Fruit fly (Drosophila melanogaster) whole organism, embryonic: Measurements from ENCODE around the gene CG16779.

Source experiments
- CG10565 ChIP-seq: fragments of 200-800 bp; sonication (Bioruptor generic); optimal IDR thresholded peaks from 3 replicates; lab custom pipeline; 2016; ENCODE audit warnings: missing biosample characterization, mild to moderate bottlenecking, missing genetic modification characterization
- CG10654 ChIP-seq: fragments of 200-800 bp; sonication (Bioruptor generic); optimal IDR thresholded peaks from 2 replicates; lab custom pipeline; 2016; ENCODE audit warnings: missing biosample characterization, missing genetic modification characterization
- CG11398 ChIP-seq: fragments of 200-800 bp; sonication (Bioruptor generic); optimal IDR thresholded peaks from 2 replicates; lab custom pipeline; 2016; ENCODE audit warnings: missing biosample characterization, missing genetic modification characterization
- CG11504 ChIP-seq: fragments of 200-800 bp; sonication (Bioruptor generic); optimal IDR thresholded peaks from 3 replicates; lab custom pipeline; 2019; ENCODE audit warnings: missing biosample characterization, mild to moderate bottlenecking, missing genetic modification characterization, moderate library complexity
- CG11696 ChIP-seq: fragments of 200-800 bp; sonication (Bioruptor generic); IDR thresholded peaks from 2 replicates; pipeline ENCODE4 v1.3.6; 2022; ENCODE audit warnings: missing biosample characterization, missing genetic modification characterization
- CG1602 ChIP-seq: fragments of 200-800 bp; sonication (Bioruptor generic); optimal IDR thresholded peaks from 3 replicates; lab custom pipeline; 2016; ENCODE audit warnings: missing biosample characterization, missing genetic modification characterization
- CG1647 ChIP-seq: fragments of 200-800 bp; sonication (Bioruptor generic); optimal IDR thresholded peaks from 3 replicates; lab custom pipeline; 2016; ENCODE audit warnings: missing biosample characterization, missing genetic modification characterization
- CG17829 ChIP-seq: fragments of 200-800 bp; optimal IDR thresholded peaks from 2 replicates; lab custom pipeline; 2019; ENCODE audit warnings: missing biosample characterization, mild to moderate bottlenecking, missing genetic modification characterization, moderate library complexity
- CG18262 ChIP-seq: fragments of 200-800 bp; optimal IDR thresholded peaks from 3 replicates; lab custom pipeline; 2019; ENCODE audit warnings: missing biosample characterization, mild to moderate bottlenecking, missing genetic modification characterization, moderate library complexity
- CG18764 ChIP-seq: fragments of 200-800 bp; sonication (Bioruptor generic); optimal IDR thresholded peaks from 3 replicates; lab custom pipeline; 2016; ENCODE audit warnings: missing biosample characterization, missing genetic modification characterization
- CG2889 ChIP-seq: fragments of 200-800 bp; sonication (Bioruptor generic); IDR thresholded peaks from 3 replicates; pipeline ENCODE4 v1.3.6; 2022; ENCODE audit warnings: missing biosample characterization, missing genetic modification characterization
- CG3065 ChIP-seq: fragments of 200-800 bp; sonication (Bioruptor generic); optimal IDR thresholded peaks from 2 replicates; lab custom pipeline; 2016; ENCODE audit warnings: missing biosample characterization, missing genetic modification characterization
- CG4328 ChIP-seq: fragments of 200-800 bp; sonication (Bioruptor generic); optimal IDR thresholded peaks from 3 replicates; lab custom pipeline; 2017; ENCODE audit warnings: missing biosample characterization, missing genetic modification reagents, missing genetic modification characterization
- CG6689 ChIP-seq: fragments of 200-800 bp; sonication (Bioruptor generic); IDR thresholded peaks from 2 replicates; pipeline ENCODE4 v1.3.6; 2022; ENCODE audit warnings: missing biosample characterization, missing genetic modification characterization
- CG7556 ChIP-seq: fragments of 200-800 bp; sonication (Bioruptor generic); optimal IDR thresholded peaks from 2 replicates; lab custom pipeline; 2017; ENCODE audit warnings: missing biosample characterization, mild to moderate bottlenecking, missing genetic modification characterization
- CG7928 ChIP-seq: fragments of 200-800 bp; sonication (Bioruptor generic); optimal IDR thresholded peaks from 2 replicates; lab custom pipeline; 2017; ENCODE audit warnings: missing biosample characterization, mild to moderate bottlenecking, missing genetic modification characterization
- CG8281 ChIP-seq: fragments of 200-800 bp; sonication (Bioruptor generic); optimal IDR thresholded peaks from 2 replicates; lab custom pipeline; 2018; ENCODE audit warnings: missing biosample characterization, mild to moderate bottlenecking, missing genetic modification characterization, moderate library complexity
- CG8359 ChIP-seq: fragments of 200-800 bp; sonication (Bioruptor generic); optimal IDR thresholded peaks from 2 replicates; lab custom pipeline; 2017; ENCODE audit warnings: missing biosample characterization, mild to moderate bottlenecking, missing genetic modification characterization, borderline replicate concordance
- CHES-1-like ChIP-seq: fragments of 200-800 bp; sonication (Bioruptor generic); optimal IDR thresholded peaks from 2 replicates; lab custom pipeline; 2016; ENCODE audit warnings: missing biosample characterization, missing genetic modification characterization
- Chrac-16 ChIP-seq: fragments of 200-800 bp; sonication (Bioruptor generic); optimal IDR thresholded peaks from 3 replicates; lab custom pipeline; 2016; ENCODE audit warnings: missing biosample characterization, missing genetic modification characterization
- D19B ChIP-seq: fragments of 200-800 bp; sonication (Bioruptor generic); optimal IDR thresholded peaks from 2 replicates; lab custom pipeline; 2017; ENCODE audit warnings: missing biosample characterization, mild to moderate bottlenecking, missing genetic modification characterization
- Doc2 ChIP-seq: fragments of 200-800 bp; sonication (Bioruptor generic); IDR thresholded peaks from 2 replicates; pipeline ENCODE4 v1.3.6; 2022; ENCODE audit warnings: missing biosample characterization, missing genetic modification characterization
- Drgx ChIP-seq: fragments of 200-800 bp; sonication (Bioruptor generic); IDR thresholded peaks from 2 replicates; pipeline ENCODE4 v1.3.6; 2022; ENCODE audit warnings: missing biosample characterization, missing genetic modification characterization
- Fer1 ChIP-seq: fragments of 200-800 bp; sonication (Bioruptor generic); optimal IDR thresholded peaks from 2 replicates; lab custom pipeline; 2017; ENCODE audit warnings: missing biosample characterization, mild to moderate bottlenecking, missing genetic modification characterization
- Hr3 ChIP-seq: fragments of 200-800 bp; sonication (Bioruptor generic); optimal IDR thresholded peaks from 3 replicates; lab custom pipeline; 2016; ENCODE audit warnings: missing biosample characterization, missing genetic modification characterization
- Jarid2 ChIP-seq: fragments of 200-800 bp; sonication (Bioruptor generic); optimal IDR thresholded peaks from 3 replicates; lab custom pipeline; 2017; ENCODE audit warnings: mild to moderate bottlenecking, missing biosample characterization, missing genetic modification reagents, missing genetic modification characterization
- Kr ChIP-seq: fragments of 200-800 bp; sonication (Bioruptor generic); optimal IDR thresholded peaks from 2 replicates; lab custom pipeline; 2017; ENCODE audit warnings: missing biosample characterization, mild to moderate bottlenecking, missing genetic modification characterization
- Lpt ChIP-seq: fragments of >200 bp; optimal IDR thresholded peaks from 2 replicates; lab custom pipeline; 2018; ENCODE audit warnings: missing biosample characterization, missing genetic modification characterization
- MESR4 ChIP-seq: fragments of 200-800 bp; sonication (Bioruptor generic); optimal IDR thresholded peaks from 2 replicates; lab custom pipeline; 2018; ENCODE audit warnings: missing biosample characterization, mild to moderate bottlenecking, missing genetic modification characterization, moderate library complexity
- Max ChIP-seq: fragments of 200-800 bp; sonication (Bioruptor generic); optimal IDR thresholded peaks from 2 replicates; lab custom pipeline; 2016; ENCODE audit warnings: missing biosample characterization, mild to moderate bottlenecking, missing genetic modification characterization
- Med ChIP-seq: fragments of 200-800 bp; sonication (Bioruptor generic); peaks from one replicate; lab custom pipeline; 2016; ENCODE audit warnings: missing biosample characterization, missing genetic modification characterization, mild to moderate bottlenecking, inconsistent platforms, moderate library complexity
- Rfx ChIP-seq: fragments of 200-800 bp; sonication (Bioruptor generic); IDR thresholded peaks from 2 replicates; pipeline ENCODE4 v1.3.6; 2022; ENCODE audit warnings: missing biosample characterization, missing genetic modification characterization
- Six4 ChIP-seq: fragments of 200-800 bp; sonication (Bioruptor generic); optimal IDR thresholded peaks from 2 replicates; lab custom pipeline; 2016; ENCODE audit warnings: missing biosample characterization, missing genetic modification characterization
- Spps ChIP-seq: fragments of 200-800 bp; sonication (Bioruptor generic); optimal IDR thresholded peaks from 2 replicates; lab custom pipeline; 2018; ENCODE audit warnings: missing biosample characterization, mild to moderate bottlenecking, missing genetic modification characterization
- TFAM ChIP-seq: fragments of 200-800 bp; sonication (Bioruptor generic); optimal IDR thresholded peaks from 2 replicates; lab custom pipeline; 2017; ENCODE audit warnings: missing biosample characterization, missing genetic modification characterization, inconsistent platforms
- YL-1 ChIP-seq: fragments of 200-800 bp; sonication (Bioruptor generic); optimal IDR thresholded peaks from 3 replicates; lab custom pipeline; 2017; ENCODE audit warnings: missing biosample characterization, mild to moderate bottlenecking, missing genetic modification characterization
- al ChIP-seq: fragments of 200-800 bp; sonication (Bioruptor generic); IDR thresholded peaks from 2 replicates; pipeline ENCODE4 v1.3.6; 2022; ENCODE audit warnings: missing biosample characterization, missing genetic modification characterization
- chm ChIP-seq: fragments of 200-800 bp; sonication (Bioruptor generic); IDR thresholded peaks from 2 replicates; pipeline ENCODE4 v1.3.6; 2022; ENCODE audit warnings: missing biosample characterization, missing genetic modification characterization
- gem ChIP-seq: fragments of 200-800 bp; sonication (Bioruptor generic); optimal IDR thresholded peaks from 2 replicates; lab custom pipeline; 2019; ENCODE audit warnings: missing biosample characterization, mild to moderate bottlenecking, missing genetic modification characterization, moderate library complexity
- ham ChIP-seq: fragments of 200-800 bp; sonication (Bioruptor generic); IDR thresholded peaks from 2 replicates; pipeline ENCODE4 v1.3.6; 2022; ENCODE audit warnings: missing biosample characterization, missing genetic modification characterization
- jigr1 ChIP-seq: fragments of 200-800 bp; sonication (Bioruptor generic); IDR thresholded peaks from 3 replicates; pipeline ENCODE4 v1.3.6; 2022; ENCODE audit warnings: missing biosample characterization, missing genetic modification characterization
- lov ChIP-seq, 2 experiments: fragments of 200-800 bp in 1 of 2; fragments of >200 bp in 1 of 2; sonication (Bioruptor generic) in 1 of 2; IDR thresholded peaks in 1 of 2; optimal IDR thresholded peaks in 1 of 2; 2 replicates in 1 of 2; 3 replicates in 1 of 2; pipeline versions ENCODE4 v1.3.6 to Lab custom; 2017 to 2022; ENCODE audit warnings: missing biosample characterization in 1 of 2, missing genetic modification characterization in 1 of 2
- pfk ChIP-seq: fragments of 200-800 bp; sonication (Bioruptor generic); optimal IDR thresholded peaks from 2 replicates; lab custom pipeline; 2018; ENCODE audit warnings: missing biosample characterization, mild to moderate bottlenecking, missing genetic modification characterization, moderate library complexity
- pho ChIP-seq: fragments of 200-800 bp; sonication (Bioruptor generic); optimal IDR thresholded peaks from 2 replicates; lab custom pipeline; 2016; ENCODE audit warnings: missing biosample characterization, missing genetic modification characterization
- repo ChIP-seq: fragments of 200-800 bp; sonication (Bioruptor generic); optimal IDR thresholded peaks from 2 replicates; lab custom pipeline; 2016; ENCODE audit warnings: missing biosample characterization, missing genetic modification characterization
- row ChIP-seq: fragments of 200-800 bp; sonication (Bioruptor generic); IDR thresholded peaks from 3 replicates; pipeline ENCODE4 v1.3.6; 2022; ENCODE audit warnings: missing biosample characterization, missing genetic modification characterization
- sim ChIP-seq: fragments of 200-800 bp; sonication (Bioruptor generic); IDR thresholded peaks from 2 replicates; pipeline ENCODE4 v1.3.6; 2022; ENCODE audit warnings: missing biosample characterization, missing genetic modification characterization
- so ChIP-seq: fragments of 200-800 bp; sonication (Bioruptor generic); IDR thresholded peaks from 3 replicates; pipeline ENCODE4 v1.3.6; 2022; ENCODE audit warnings: missing biosample characterization, missing genetic modification characterization
- ssp ChIP-seq: fragments of 200-800 bp; sonication (Bioruptor generic); IDR thresholded peaks from 2 replicates; pipeline ENCODE4 v1.3.6; 2022; ENCODE audit warnings: missing biosample characterization, missing genetic modification characterization
- usp ChIP-seq: fragments of >200 bp; optimal IDR thresholded peaks from 2 replicates; lab custom pipeline; 2017; ENCODE audit warnings: missing biosample characterization, missing genetic modification characterization
- zfh2 ChIP-seq: fragments of 200-800 bp; sonication (Bioruptor generic); optimal IDR thresholded peaks from 2 replicates; lab custom pipeline; 2016; ENCODE audit warnings: missing biosample characterization, missing genetic modification characterization

The CG16779 gene

dm6 chr3R:9436358-9436972 is 57.0 kb downstream of the CG16779 start (continued):
- TF ChIP-seq YL-1 (GFP tag; lab: Kevin White, UChicago), result no peak
- peak; percentile 57; the same call in 2 of the 3 replicates for TF ChIP-seq so (GFP tag; lab: Robert Waterston, UW)
- TF ChIP-seq CG10565 (GFP tag; lab: Kevin White, UChicago), result no peak
- TF ChIP-seq Hr3 (GFP tag; lab: Kevin White, UChicago), result no peak
- TF ChIP-seq CG1602, result no peak
- no peak; the same call in 2 of the 3 replicates for TF ChIP-seq row
- no peak for TF ChIP-seq CG11696 (GFP tag; lab: Robert Waterston, UW)
- TF ChIP-seq CG8281 (tag; lab: Kevin White, UChicago), result no peak
- no peak for TF ChIP-seq CG1647 (GFP tag; lab: Kevin White, UChicago)
- no peak for TF ChIP-seq sim (GFP tag; lab: Robert Waterston, UW)
- TF ChIP-seq CG18764 (GFP tag; lab: Kevin White, UChicago), result no peak
- TF ChIP-seq Chrac-16 (GFP tag; lab: Kevin White, UChicago), result no peak
- no peak for TF ChIP-seq gem (tag; lab: Kevin White, UChicago)
- no peak for TF ChIP-seq MESR4 (GFP tag; lab: Kevin White, UChicago)
- no peak for TF ChIP-seq CG6689 (GFP tag; lab: Robert Waterston, UW)
- no peak for TF ChIP-seq Max
- no peak for TF ChIP-seq pfk (GFP tag; lab: Kevin White, UChicago)
- 0 out of 2 replicates have a peak, but pooled peaks have one; percentile 36 for TF ChIP-seq Rfx (GFP tag; lab: Robert Waterston, UW)
- TF ChIP-seq CG10654 (GFP tag; lab: Kevin White, UChicago), result no peak
- no peak for TF ChIP-seq CG3065 (GFP tag; lab: Kevin White, UChicago)
- TF ChIP-seq Drgx (GFP tag; lab: Robert Waterston, UW), result no peak
- TF ChIP-seq lov (optimal IDR thresholded peaks at IDR 0.05; lab: Kevin White, UChicago), result no peak
- TF ChIP-seq lov (GFP tag; IDR thresholded peaks at IDR 0.05; lab: Robert Waterston, UW), result no peak
- peak; percentile 30 for TF ChIP-seq Med
- TF ChIP-seq usp (GFP tag; lab: Kevin White, UChicago), result no peak
- TF ChIP-seq CG11504, result no peak
- no peak for TF ChIP-seq jigr1 (GFP tag; lab: Robert Waterston, UW)
- TF ChIP-seq ssp (GFP tag; lab: Robert Waterston, UW), result no peak
- no peak for TF ChIP-seq CG2889 (GFP tag; lab: Robert Waterston, UW)
- no peak for TF ChIP-seq zfh2 (GFP tag; lab: Kevin White, UChicago)
- TF ChIP-seq Kr, result no peak
- no peak for TF ChIP-seq Lpt (GFP tag; lab: Kevin White, UChicago)
- no peak for TF ChIP-seq CG18262 (tag; lab: Kevin White, UChicago)
- TF ChIP-seq chm (GFP tag; lab: Robert Waterston, UW), result no peak; the same call in 1 of the 2 replicates
- TF ChIP-seq Jarid2 (GFP tag; lab: Kevin White, UChicago), result peak; percentile 86
- no peak for TF ChIP-seq Six4
- TF ChIP-seq Doc2 (GFP tag; lab: Robert Waterston, UW), result no peak
- no peak for TF ChIP-seq CG4328 (GFP tag; lab: Kevin White, UChicago)
- no peak for TF ChIP-seq repo (GFP tag; lab: Kevin White, UChicago)
- TF ChIP-seq Spps (tag; lab: Kevin White, UChicago), result no peak
- TF ChIP-seq D19B (GFP tag; lab: Kevin White, UChicago), result no peak
- no peak for TF ChIP-seq CG17829 (tag; lab: Kevin White, UChicago)
- TF ChIP-seq pho, result no peak
- TF ChIP-seq CG8359, result no peak
- peak; percentile 47 for TF ChIP-seq Fer1 (GFP tag; lab: Kevin White, UChicago)
- peak; percentile 4 for TF ChIP-seq CHES-1-like
- TF ChIP-seq TFAM (GFP tag; lab: Kevin White, UChicago), result no peak
- no peak for TF ChIP-seq al (GFP tag; lab: Robert Waterston, UW)
- no peak for TF ChIP-seq CG7928 (GFP tag; lab: Kevin White, UChicago)
- TF ChIP-seq CG7556 (GFP tag; lab: Kevin White, UChicago), result no peak
- TF ChIP-seq CG11398 (GFP tag; lab: Kevin White, UChicago), result no peak
- no peak for TF ChIP-seq ham (GFP tag; lab: Robert Waterston, UW)
